Fruit fly (Drosophila melanogaster): ENCODE measurements around the gene CG43750.
A peak's percentile ranks its signal among the peaks of the same experiment; 100 is the strongest.

Gene CG43750

DNA sequence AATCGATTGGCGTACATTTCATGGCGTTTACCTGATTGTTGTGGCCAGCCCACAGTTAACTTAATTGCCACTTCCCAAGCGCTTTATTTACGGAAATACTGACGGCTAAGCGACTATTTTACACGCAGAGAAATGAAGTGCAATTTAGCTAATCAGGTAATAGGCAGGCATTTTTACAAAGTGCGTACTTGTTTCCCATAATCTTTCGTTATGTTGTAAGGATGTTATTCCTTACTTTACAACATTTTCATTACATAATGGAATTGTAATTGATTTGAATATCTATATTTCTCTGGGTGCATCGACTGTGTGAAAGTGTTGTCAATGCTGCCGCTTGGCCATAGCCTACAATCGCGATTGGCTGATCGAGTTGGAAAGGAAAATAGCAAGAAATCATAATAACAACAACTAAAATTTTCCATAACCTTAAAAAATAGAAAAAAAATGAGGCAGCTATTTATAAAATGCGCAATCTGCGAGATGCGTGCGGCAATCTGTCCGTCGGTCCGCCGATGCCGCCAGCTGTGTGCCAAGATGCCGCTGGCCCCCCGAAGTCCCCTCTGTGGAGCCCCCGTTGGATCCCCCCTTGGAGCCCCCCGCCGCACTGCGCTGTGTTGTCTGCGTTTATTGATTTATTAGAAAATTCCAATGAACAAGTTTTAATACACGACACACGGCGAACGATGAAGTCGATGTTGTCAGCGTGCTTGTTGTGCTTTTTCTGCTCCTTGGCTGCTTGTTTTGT lies 36.1 kb upstream of the CG43750 start:
- peak; percentile 93 for TF ChIP-seq fd96Ca (GFP tag; IDR thresholded peaks at IDR 0.05)
- peak; percentile 50 for TF ChIP-seq D1 (tag; optimal IDR thresholded peaks at IDR 0.05)
- peak; percentile 87 for TF ChIP-seq Pif1A (GFP tag; optimal IDR thresholded peaks at IDR 0.05)
- TF ChIP-seq CG32121 (GFP tag; IDR thresholded peaks at IDR 0.05) = peak; percentile 91
- peak; percentile 68 for TF ChIP-seq CG10348 (GFP tag; IDR thresholded peaks at IDR 0.05)
- peak; percentile 79 for TF ChIP-seq CG8159 (tag; optimal IDR thresholded peaks at IDR 0.05)
- peak; percentile 61 for TF ChIP-seq gl (tag; optimal IDR thresholded peaks at IDR 0.05)
- peak; percentile 75 for TF ChIP-seq rn (GFP tag; IDR thresholded peaks at IDR 0.05)
- peak; percentile 93 for TF ChIP-seq CG8301 (tag; optimal IDR thresholded peaks at IDR 0.05)
- TF ChIP-seq EcR (GFP tag; optimal IDR thresholded peaks at IDR 0.05) = no peak
- peak; percentile 78 for TF ChIP-seq CG15710 (tag; optimal IDR thresholded peaks at IDR 0.05)
- peak; percentile 94 for TF ChIP-seq CG14655 (GFP tag; optimal IDR thresholded peaks at IDR 0.05)
- TF ChIP-seq Pif1B (GFP tag; optimal IDR thresholded peaks at IDR 0.05) = peak; percentile 73
- TF ChIP-seq CG13204 (GFP tag; optimal IDR thresholded peaks at IDR 0.05) = peak; percentile 17
- TF ChIP-seq CG17806 (tag; optimal IDR thresholded peaks at IDR 0.05) = peak; percentile 88
- TF ChIP-seq Ets98B (GFP tag; IDR thresholded peaks at IDR 0.05) = peak; percentile 94
- TF ChIP-seq CG12605 (GFP tag; IDR thresholded peaks at IDR 0.05) = peak; percentile 86
- peak; percentile 95 for TF ChIP-seq CG4496 (GFP tag; IDR thresholded peaks at IDR 0.05)
- peak; percentile 84 for TF ChIP-seq CG9948 (tag; optimal IDR thresholded peaks at IDR 0.05)
- no peak for TF ChIP-seq Snoo (tag; optimal IDR thresholded peaks at IDR 0.05)
- TF ChIP-seq CG34367 (tag; optimal IDR thresholded peaks at IDR 0.05) = peak; percentile 82

dm6 chr2L:2425652-2426192 lies 35.2 kb upstream of the CG43750 start:
- TF ChIP-seq CG13204 (GFP tag; optimal IDR thresholded peaks at IDR 0.05) = peak; percentile 61
- TF ChIP-seq CG10348 (GFP tag; IDR thresholded peaks at IDR 0.05) = no peak
- TF ChIP-seq CG4496 (GFP tag; IDR thresholded peaks at IDR 0.05) = no peak
- TF ChIP-seq Ets98B (GFP tag; IDR thresholded peaks at IDR 0.05) = no peak
- no peak for TF ChIP-seq Pif1A (GFP tag; optimal IDR thresholded peaks at IDR 0.05)
- no peak for TF ChIP-seq gl (tag; optimal IDR thresholded peaks at IDR 0.05)
- TF ChIP-seq CG8159 (tag; optimal IDR thresholded peaks at IDR 0.05) = no peak
- no peak for TF ChIP-seq CG34367 (tag; optimal IDR thresholded peaks at IDR 0.05)
- TF ChIP-seq fd96Ca (GFP tag; IDR thresholded peaks at IDR 0.05) = no peak
- TF ChIP-seq D1 (tag; optimal IDR thresholded peaks at IDR 0.05) = no peak
- TF ChIP-seq EcR (GFP tag; optimal IDR thresholded peaks at IDR 0.05) = peak; percentile 66
- no peak for TF ChIP-seq rn (GFP tag; IDR thresholded peaks at IDR 0.05)
- no peak for TF ChIP-seq CG8301 (tag; optimal IDR thresholded peaks at IDR 0.05)
- TF ChIP-seq CG12605 (GFP tag; IDR thresholded peaks at IDR 0.05) = no peak
- no peak for TF ChIP-seq CG9948 (tag; optimal IDR thresholded peaks at IDR 0.05)
- TF ChIP-seq Pif1B (GFP tag; optimal IDR thresholded peaks at IDR 0.05) = no peak

dm6 chr2L:2424497-2424896 lies 34.0 kb upstream of the CG43750 start, which contains the start of gene CG44139:
TSS of gene CG44139 (plus strand) at chr2L:2424797.
- TF ChIP-seq CG13204 (GFP tag; optimal IDR thresholded peaks at IDR 0.05) = no peak
- TF ChIP-seq D1 (tag; optimal IDR thresholded peaks at IDR 0.05) = no peak
- no peak for TF ChIP-seq Pif1A (GFP tag; optimal IDR thresholded peaks at IDR 0.05)
- no peak for TF ChIP-seq CG9948 (tag; optimal IDR thresholded peaks at IDR 0.05)
- no peak for TF ChIP-seq CG12605 (GFP tag; IDR thresholded peaks at IDR 0.05)
- TF ChIP-seq CG34367 (tag; optimal IDR thresholded peaks at IDR 0.05) = no peak
- no peak for TF ChIP-seq gl (tag; optimal IDR thresholded peaks at IDR 0.05)
- TF ChIP-seq Ets98B (GFP tag; IDR thresholded peaks at IDR 0.05) = no peak
- TF ChIP-seq CG15710 (tag; optimal IDR thresholded peaks at IDR 0.05) = no peak
- TF ChIP-seq Pif1B (GFP tag; optimal IDR thresholded peaks at IDR 0.05) = no peak
- TF ChIP-seq CG14655 (GFP tag; optimal IDR thresholded peaks at IDR 0.05) = no peak
- no peak for TF ChIP-seq CG8159 (tag; optimal IDR thresholded peaks at IDR 0.05)

DNA sequence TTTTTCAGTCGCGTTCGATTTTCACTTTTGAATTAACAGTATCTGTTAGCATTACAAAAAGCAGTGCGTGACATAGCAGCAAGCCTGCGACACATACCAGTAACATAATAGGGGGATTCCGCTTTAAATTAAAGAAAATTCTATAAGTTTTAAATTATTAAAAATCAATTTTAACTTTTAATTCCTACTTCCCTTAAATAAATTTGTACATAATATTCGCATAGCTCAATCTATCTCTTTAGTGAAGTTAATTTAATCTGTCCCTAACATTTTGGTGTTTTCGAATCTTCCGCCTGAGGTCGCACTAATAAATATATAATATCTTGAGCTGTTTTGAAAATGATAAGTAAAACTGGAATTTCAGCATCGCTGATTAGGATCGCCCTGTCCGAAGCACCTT lies 30.0 kb upstream of the CG43750 start, which contains the start of gene CG9886:
CG9886 (plus strand) TSS at position 341 of the 400 bp plus-strand sequence.
- TF ChIP-seq Snoo (tag; optimal IDR thresholded peaks at IDR 0.05) = no peak
- no peak for TF ChIP-seq rn (GFP tag; IDR thresholded peaks at IDR 0.05)
- peak; percentile 50 for TF ChIP-seq CG9948 (tag; optimal IDR thresholded peaks at IDR 0.05)
- TF ChIP-seq CG34367 (tag; optimal IDR thresholded peaks at IDR 0.05) = peak; percentile 32
- TF ChIP-seq CG10348 (GFP tag; IDR thresholded peaks at IDR 0.05) = no peak
- TF ChIP-seq D1 (tag; optimal IDR thresholded peaks at IDR 0.05) = no peak
- no peak for TF ChIP-seq fd96Ca (GFP tag; IDR thresholded peaks at IDR 0.05)
- TF ChIP-seq CG8301 (tag; optimal IDR thresholded peaks at IDR 0.05) = peak; percentile 50
- TF ChIP-seq CG8159 (tag; optimal IDR thresholded peaks at IDR 0.05) = peak; percentile 57
- TF ChIP-seq CG13204 (GFP tag; optimal IDR thresholded peaks at IDR 0.05) = no peak
- peak; percentile 56; the same call in 1 of the 2 replicates for TF ChIP-seq Ets98B (GFP tag; IDR thresholded peaks at IDR 0.05)
- TF ChIP-seq CG4496 (GFP tag; IDR thresholded peaks at IDR 0.05) = peak; percentile 62; the same call in 2 of the 3 replicates
- TF ChIP-seq CG32121 (GFP tag; IDR thresholded peaks at IDR 0.05) = peak; percentile 32; the same call in 1 of the 2 replicates
- TF ChIP-seq Pif1B (GFP tag; optimal IDR thresholded peaks at IDR 0.05) = peak; percentile 43
- no peak for TF ChIP-seq Pif1A (GFP tag; optimal IDR thresholded peaks at IDR 0.05)
- peak; percentile 37 for TF ChIP-seq CG14655 (GFP tag; optimal IDR thresholded peaks at IDR 0.05)
- no peak for TF ChIP-seq gl (tag; optimal IDR thresholded peaks at IDR 0.05)

DNA sequence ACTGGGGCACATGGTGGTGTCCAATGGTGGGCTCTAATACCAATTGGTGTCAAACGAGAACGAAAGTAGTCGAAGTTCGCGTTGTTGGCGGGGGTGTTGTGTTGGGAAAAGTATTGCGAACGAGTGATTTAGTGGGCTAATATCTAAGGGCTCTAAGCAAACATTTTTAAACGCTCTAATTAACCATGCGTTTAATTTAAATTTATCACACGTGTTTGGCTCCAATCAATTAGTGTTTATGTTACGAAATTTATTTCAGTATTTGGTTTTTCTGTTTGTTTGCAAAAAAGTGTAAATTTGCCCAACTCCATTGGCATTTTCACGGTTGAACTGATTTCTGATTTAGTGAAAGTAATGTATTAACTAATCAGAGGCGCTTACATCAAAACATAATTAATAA lies 29.4 kb upstream of the CG43750 start, which contains the start of gene CG34447:
CG34447 (minus strand) TSS at position 101 of the 400 bp plus-strand sequence.
- TF ChIP-seq CG13204 (GFP tag; optimal IDR thresholded peaks at IDR 0.05) (no peak), Snoo (tag; optimal IDR thresholded peaks at IDR 0.05) (no peak), EcR (GFP tag; optimal IDR thresholded peaks at IDR 0.05) (no peak), Pif1B (GFP tag; optimal IDR thresholded peaks at IDR 0.05) (no peak)
